Worm (Caenorhabditis elegans): ENCODE measurements around the gene C32D5.14.

Gene C32D5.14

DNA sequence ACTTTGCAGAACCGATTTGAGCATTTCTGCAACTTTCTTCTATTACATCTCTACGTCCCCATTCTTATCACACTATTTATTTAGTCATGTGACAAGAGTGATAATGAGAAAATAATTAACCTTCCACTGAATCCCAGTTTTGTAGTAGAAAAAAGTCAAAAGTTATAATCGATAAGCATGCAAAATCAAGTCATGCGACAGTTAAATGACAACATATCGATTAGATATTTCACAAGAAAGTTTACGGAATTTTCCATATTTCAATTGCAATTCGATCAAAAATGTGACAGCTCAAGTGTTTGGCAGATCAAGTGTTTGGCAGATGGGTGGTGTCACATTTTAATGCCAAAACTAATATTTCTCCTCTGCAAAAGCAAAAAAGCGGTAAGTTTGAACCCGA, 39.4 kb downstream of the C32D5.14 start (continued):
- TF ChIP-seq Y48G9A.11 (GFP tag; IDR thresholded peaks at IDR 0.05), result no peak
- peak; percentile 72 for TF ChIP-seq dve-1 (tag; optimal IDR thresholded peaks at IDR 0.05; ENCODE audit: insufficient read depth)
- TF ChIP-seq ceh-62 (tag; optimal IDR thresholded peaks at IDR 0.05), result no peak
- TF ChIP-seq R02D3.7 (tag; optimal IDR thresholded peaks at IDR 0.05), result no peak
- TF ChIP-seq F10B5.3 (tag; optimal IDR thresholded peaks at IDR 0.05), result no peak
- peak; percentile 31 for TF ChIP-seq lin-38 (GFP tag; IDR thresholded peaks at IDR 0.05)
- TF ChIP-seq D1046.2 (GFP tag; IDR thresholded peaks at IDR 0.05), result no peak
- TF ChIP-seq pqm-1 (tag; optimal IDR thresholded peaks at IDR 0.05), result no peak
- no peak for TF ChIP-seq dmd-8 (GFP tag; IDR thresholded peaks at IDR 0.05)
- no peak for TF ChIP-seq F26F4.8 (GFP tag; conservative IDR thresholded peaks at IDR 0.05)
- no peak for TF ChIP-seq daf-8 (GFP tag; IDR thresholded peaks at IDR 0.05)
- TF ChIP-seq Y75B8A.6 (GFP tag; IDR thresholded peaks at IDR 0.05), result no peak
- no peak for TF ChIP-seq spr-3 (GFP tag; optimal IDR thresholded peaks at IDR 0.05)
- TF ChIP-seq hlh-30 (tag; optimal IDR thresholded peaks at IDR 0.05; ENCODE audit: insufficient read depth), result peak; percentile 73
- TF ChIP-seq nhr-6 (tag; optimal IDR thresholded peaks at IDR 0.05), result no peak
- TF ChIP-seq ces-1 (GFP tag; optimal IDR thresholded peaks at IDR 0.05), result no peak
- TF ChIP-seq hif-1 (tag; optimal IDR thresholded peaks at IDR 0.05), result no peak
- no peak for TF ChIP-seq saeg-2 (GFP tag; IDR thresholded peaks at IDR 0.05)
- TF ChIP-seq ceh-82 (tag; optimal IDR thresholded peaks at IDR 0.05), result no peak
- TF ChIP-seq egl-27 (tag; optimal IDR thresholded peaks at IDR 0.05), result no peak
- TF ChIP-seq ceh-32 (tag; optimal IDR thresholded peaks at IDR 0.05; ENCODE audit: poor library complexity), result no peak
- TF ChIP-seq zfp-3 (GFP tag; conservative IDR thresholded peaks at IDR 0.05), result no peak
- TF ChIP-seq attf-4 (tag; optimal IDR thresholded peaks at IDR 0.05), result no peak
- no peak for TF ChIP-seq fos-1 (tag; optimal IDR thresholded peaks at IDR 0.05)
- TF ChIP-seq zfp-2 (tag; optimal IDR thresholded peaks at IDR 0.05), result no peak
- TF ChIP-seq lir-3 (tag; optimal IDR thresholded peaks at IDR 0.05), result no peak
- no peak for TF ChIP-seq daf-16 (GFP tag; optimal IDR thresholded peaks at IDR 0.05)
- TF ChIP-seq daf-16 (tag; optimal IDR thresholded peaks at IDR 0.05), result peak; percentile 52
- no peak for TF ChIP-seq arid-1 (GFP tag; conservative IDR thresholded peaks at IDR 0.05)
- TF ChIP-seq mep-1 (tag; optimal IDR thresholded peaks at IDR 0.05), result no peak
- TF ChIP-seq ZK337.2 (GFP tag; IDR thresholded peaks at IDR 0.05), result no peak
- no peak for TF ChIP-seq ceh-44 (GFP tag; IDR thresholded peaks at IDR 0.05)
- peak; percentile 49 for TF ChIP-seq nhr-48 (tag; optimal IDR thresholded peaks at IDR 0.05)
- TF ChIP-seq ctbp-1 (GFP tag; IDR thresholded peaks at IDR 0.05), result no peak
- no peak for TF ChIP-seq Y5F2A.4 (GFP tag; optimal IDR thresholded peaks at IDR 0.05)
- TF ChIP-seq nhr-10 (tag; optimal IDR thresholded peaks at IDR 0.05), result no peak
- no peak for TF ChIP-seq dmd-9 (GFP tag; IDR thresholded peaks at IDR 0.05)

ce11 chrII:6376693-6377092, 41.4 kb downstream of the C32D5.14 start:
- TF ChIP-seq aha-1 (tag) (peak; percentile 93), madf-9 (GFP tag; conservative IDR thresholded peaks at IDR 0.05) (no peak)

ce11 chrII:6377381-6377948, 42.2 kb downstream of the C32D5.14 start:
- TF ChIP-seq nhr-111 (GFP tag; optimal IDR thresholded peaks at IDR 0.05), result no peak
- TF ChIP-seq hlh-30 (tag; optimal IDR thresholded peaks at IDR 0.05; ENCODE audit: insufficient read depth), result peak; percentile 49
- no peak for TF ChIP-seq spr-1 (tag; optimal IDR thresholded peaks at IDR 0.05)
- no peak for TF ChIP-seq unc-130 (GFP tag; optimal IDR thresholded peaks at IDR 0.05)
- peak; percentile 43 for TF ChIP-seq hlh-11 (tag; optimal IDR thresholded peaks at IDR 0.05)
- TF ChIP-seq nhr-102 (tag; optimal IDR thresholded peaks at IDR 0.05), result no peak
- TF ChIP-seq zfp-2 (tag; optimal IDR thresholded peaks at IDR 0.05), result no peak
- TF ChIP-seq mes-2 (tag; optimal IDR thresholded peaks at IDR 0.05; ENCODE audit: poor library complexity, severe bottlenecking), result no peak
- TF ChIP-seq ctbp-1 (GFP tag; IDR thresholded peaks at IDR 0.05), result no peak
- no peak for TF ChIP-seq F37D6.2 (tag; optimal IDR thresholded peaks at IDR 0.05)
- no peak for TF ChIP-seq lin-1 (GFP tag; IDR thresholded peaks at IDR 0.05)
- TF ChIP-seq lim-7 (GFP tag; IDR thresholded peaks at IDR 0.05), result no peak
- peak; percentile 52 for TF ChIP-seq dve-1 (tag; optimal IDR thresholded peaks at IDR 0.05; ENCODE audit: insufficient read depth)
- TF ChIP-seq nhr-237 (tag; optimal IDR thresholded peaks at IDR 0.05), result no peak
- no peak for TF ChIP-seq zag-1 (tag; optimal IDR thresholded peaks at IDR 0.05)
- TF ChIP-seq pqm-1 (tag; optimal IDR thresholded peaks at IDR 0.05), result peak; percentile 71
- no peak for TF ChIP-seq saeg-2 (GFP tag; IDR thresholded peaks at IDR 0.05)
- no peak for TF ChIP-seq madf-9 (GFP tag; conservative IDR thresholded peaks at IDR 0.05)
